Fruit fly (Drosophila melanogaster) whole organism, embryonic: ENCODE results near the gene GNBP3.

Experiments
- C15 ChIP-seq: fragments of 200-800 bp; sonication (Bioruptor generic); IDR thresholded peaks from 3 replicates; pipeline ENCODE4 v1.3.6; 2022; ENCODE audit warnings: missing biosample characterization, missing genetic modification characterization
- Elba2 ChIP-seq: fragments of 200-800 bp; sonication (Bioruptor generic); optimal IDR thresholded peaks from 3 replicates; lab custom pipeline; 2016; ENCODE audit warnings: missing biosample characterization, missing genetic modification characterization
- abd-A ChIP-seq: fragments of 200-800 bp; sonication (Bioruptor generic); optimal IDR thresholded peaks from 3 replicates; lab custom pipeline; 2019; ENCODE audit warnings: missing biosample characterization, mild to moderate bottlenecking, missing genetic modification characterization, moderate library complexity
- ap ChIP-seq: fragments of 200-800 bp; sonication (Bioruptor generic); IDR thresholded peaks from 2 replicates; pipeline ENCODE4 v1.3.6; 2022; ENCODE audit warnings: missing biosample characterization, missing genetic modification characterization
- inv ChIP-seq: fragments of 200-800 bp; sonication (Bioruptor generic); IDR thresholded peaks from 2 replicates; pipeline ENCODE4 v1.3.6; 2022; ENCODE audit warnings: missing biosample characterization, missing genetic modification characterization; ENCODE audit not compliant: partially characterized antibody
- ranshi ChIP-seq: fragments of 200-800 bp; sonication (Bioruptor generic); IDR thresholded peaks from 2 replicates; pipeline ENCODE4 v1.3.6; 2022; ENCODE audit warnings: missing biosample characterization, missing genetic modification characterization
- rib ChIP-seq: fragments of 200-800 bp; sonication (Bioruptor generic); IDR thresholded peaks from 2 replicates; pipeline ENCODE4 v1.3.6; 2022; ENCODE audit warnings: missing biosample characterization, missing genetic modification characterization
- trem ChIP-seq: fragments of 200-800 bp; optimal IDR thresholded peaks from 3 replicates; lab custom pipeline; 2019; ENCODE audit warnings: missing biosample characterization, mild to moderate bottlenecking, missing genetic modification characterization, moderate library complexity
- twi ChIP-seq: fragments of 200-800 bp; optimal IDR thresholded peaks from 2 replicates; lab custom pipeline; 2019; ENCODE audit warnings: missing biosample characterization, mild to moderate bottlenecking, missing genetic modification characterization, moderate library complexity
- z ChIP-seq: fragments of 200-800 bp; sonication (Bioruptor generic); IDR thresholded peaks from 3 replicates; pipeline ENCODE4 v1.3.6; 2022; ENCODE audit warnings: missing biosample characterization, missing genetic modification characterization

dm6 chr3L:8952549-8953198, 2.1 kb upstream of the GNBP3 start:
- TF ChIP-seq ap (GFP tag; lab: Robert Waterston, UW) (no peak), Elba2 (GFP tag; lab: Kevin White, UChicago) (peak; percentile 3), inv (no peak; the same call in 1 of the 2 replicates), rib (GFP tag; lab: Robert Waterston, UW) (no peak), z (GFP tag; lab: Robert Waterston, UW) (no peak), abd-A (no peak), ranshi (no peak), twi (tag; lab: Kevin White, UChicago) (no peak), C15 (GFP tag; lab: Robert Waterston, UW) (no peak), trem (no peak)
